Worm (Caenorhabditis elegans): Measurements from ENCODE around the gene F22F7.3.

DNA sequence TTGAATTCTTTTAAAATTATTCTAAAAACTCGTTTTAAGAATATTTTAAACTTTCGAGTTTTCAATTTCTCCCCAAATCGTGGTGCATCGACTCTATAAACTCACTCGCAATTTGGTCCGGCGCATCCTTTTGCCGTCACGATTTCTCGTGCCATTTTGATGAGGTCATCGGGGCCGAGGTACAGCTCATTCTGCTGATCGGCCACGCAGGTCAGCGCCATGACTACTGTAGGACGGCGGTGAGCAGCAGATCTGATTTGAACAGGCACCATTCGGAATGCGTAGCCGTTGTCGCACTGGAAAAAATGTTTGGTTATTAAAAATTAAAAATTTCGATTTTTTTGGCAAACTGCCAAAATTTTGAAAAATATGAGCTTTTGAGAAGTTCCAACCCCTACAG is 22.2 kb downstream of the F22F7.3 start:
- TF ChIP-seq pqm-1 (tag; optimal IDR thresholded peaks at IDR 0.05) (no peak), unc-86 (tag; optimal IDR thresholded peaks at IDR 0.05) (no peak), K09A11.1 (tag; optimal IDR thresholded peaks at IDR 0.05; ENCODE audit: insufficient read depth) (no peak), pha-4 (tag; optimal IDR thresholded peaks at IDR 0.05) (no peak), nfya-1 (tag; optimal IDR thresholded peaks at IDR 0.05) (no peak), nhr-11 (tag; optimal IDR thresholded peaks at IDR 0.05) (no peak)

Data from whole organism, late embryonic.